Worm (Caenorhabditis elegans): ENCODE data around the gene lin-46.

The lin-46 gene

ce11 chrV:12933654-12934053, 35.0 kb upstream of the lin-46 start (continued):
- TF ChIP-seq nhr-10 (tag; optimal IDR thresholded peaks at IDR 0.05) (no peak), madf-9 (GFP tag; conservative IDR thresholded peaks at IDR 0.05) (no peak), ces-1 (GFP tag; optimal IDR thresholded peaks at IDR 0.05) (no peak), attf-4 (tag; optimal IDR thresholded peaks at IDR 0.05) (no peak), Y48G9A.11 (GFP tag; IDR thresholded peaks at IDR 0.05) (no peak), spr-1 (tag; optimal IDR thresholded peaks at IDR 0.05) (no peak), pha-4 (GFP tag; IDR thresholded peaks at IDR 0.05) (no peak), pha-4 (tag; optimal IDR thresholded peaks at IDR 0.05) (no peak), dmd-9 (GFP tag; IDR thresholded peaks at IDR 0.05) (no peak), set-16 (GFP tag; IDR thresholded peaks at IDR 0.05) (no peak), snpc-4 (tag; optimal IDR thresholded peaks at IDR 0.05) (no peak), pqm-1 (tag; optimal IDR thresholded peaks at IDR 0.05) (peak; percentile 47), nhr-42 (GFP tag; IDR thresholded peaks at IDR 0.05) (no peak), daf-8 (GFP tag; IDR thresholded peaks at IDR 0.05) (no peak), ceh-62 (tag; optimal IDR thresholded peaks at IDR 0.05) (no peak), dpl-1 (GFP tag; optimal IDR thresholded peaks at IDR 0.05) (no peak), tag-97 (GFP tag; IDR thresholded peaks at IDR 0.05) (no peak), arid-1 (GFP tag; conservative IDR thresholded peaks at IDR 0.05) (no peak), nhr-76 (tag; optimal IDR thresholded peaks at IDR 0.05) (no peak), ama-1 (optimal IDR thresholded peaks at IDR 0.05) (no peak), mep-1 (tag; optimal IDR thresholded peaks at IDR 0.05) (no peak), lin-29 (GFP tag; IDR thresholded peaks at IDR 0.05) (no peak), fkh-10 (GFP tag; optimal IDR thresholded peaks at IDR 0.05) (no peak)

- TF ChIP-seq fos-1 (tag; optimal IDR thresholded peaks at IDR 0.05) (no peak), hlh-11 (tag; optimal IDR thresholded peaks at IDR 0.05) (peak; percentile 82), dmd-8 (GFP tag; IDR thresholded peaks at IDR 0.05) (no peak), mdl-1 (tag; optimal IDR thresholded peaks at IDR 0.05) (peak in 1 of 2 experiments; percentile 51), aha-1 (tag) (peak; percentile 29), nhr-41 (GFP tag; IDR thresholded peaks at IDR 0.05) (peak; percentile 54; the same call in 1 of the 2 replicates), nhr-28 (tag; optimal IDR thresholded peaks at IDR 0.05) (peak; percentile 96), lin-1 (GFP tag; IDR thresholded peaks at IDR 0.05) (peak; percentile 72; the same call in 1 of the 2 replicates), hlh-30 (tag; optimal IDR thresholded peaks at IDR 0.05; ENCODE audit: insufficient read depth) (peak; percentile 15), nhr-102 (tag; optimal IDR thresholded peaks at IDR 0.05) (peak; percentile 66), dve-1 (tag; optimal IDR thresholded peaks at IDR 0.05; ENCODE audit: insufficient read depth) (peak; percentile 76), mxl-3 (GFP tag; optimal IDR thresholded peaks at IDR 0.05) (peak; percentile 58), dmd-6 (GFP tag; IDR thresholded peaks at IDR 0.05) (peak; percentile 96), F49E8.2 (tag; optimal IDR thresholded peaks at IDR 0.05; ENCODE audit: borderline replicate concordance) (no peak), unc-62 (GFP tag; optimal IDR thresholded peaks at IDR 0.05 in 1 of 2) (peak in 1 of 2 experiments; percentile 26), unc-62 (tag; optimal IDR thresholded peaks at IDR 0.05) (no peak), php-3 (GFP tag; IDR thresholded peaks at IDR 0.05) (peak; percentile 68; the same call in 1 of the 2 replicates), tra-1 (GFP tag; IDR thresholded peaks at IDR 0.05) (0 out of 2 replicates have a peak, but pooled peaks have one; percentile 42), R02D3.7 (tag; optimal IDR thresholded peaks at IDR 0.05) (no peak), T20F7.1 (GFP tag; optimal IDR thresholded peaks at IDR 0.05) (peak; percentile 13), jun-1 (tag; optimal IDR thresholded peaks at IDR 0.05) (no peak), ceh-62 (tag; optimal IDR thresholded peaks at IDR 0.05) (no peak), nhr-77 (tag; optimal IDR thresholded peaks at IDR 0.05) (peak; percentile 68), pqm-1 (tag; optimal IDR thresholded peaks at IDR 0.05) (peak; percentile 98), daf-16 (GFP tag; optimal IDR thresholded peaks at IDR 0.05) (no peak), daf-16 (tag; optimal IDR thresholded peaks at IDR 0.05) (peak; percentile 77)
Observed at ce11 chrV:12934976-12935375, 33.7 kb upstream of the lin-46 start, which contains the start of gene T16G1.7. TSS of gene T16G1.7 (minus strand) at chrV:12935112.
